Worm (Caenorhabditis elegans) whole organism, L1 larva: ENCODE data around the gene Y40C5A.4.

Experiments
- C16A3.4 ChIP-seq: fragments of 150-350 bp; optimal IDR thresholded peaks from 2 replicates; lab custom pipeline; 2014; ENCODE audit warnings: missing biosample characterization, missing genetic modification characterization
- F16B12.6 ChIP-seq: fragments of 150-350 bp; optimal IDR thresholded peaks from 2 replicates; lab custom pipeline; 2014; ENCODE audit warnings: missing biosample characterization, missing genetic modification characterization
- aha-1 ChIP-seq: fragments of 150-350 bp; optimal IDR thresholded peaks from 2 replicates; lab custom pipeline; 2014; ENCODE audit warnings: missing biosample characterization, missing genetic modification characterization
- alr-1 ChIP-seq: fragments of 200-800 bp; sonication (Bioruptor generic); optimal IDR thresholded peaks from 2 replicates; lab custom pipeline; 2018; ENCODE audit warnings: borderline replicate concordance, mild to moderate bottlenecking, missing genetic modification characterization, missing compliant biosample characterization
- aly-2 ChIP-seq: fragments of 150-350 bp; optimal IDR thresholded peaks from 2 replicates; lab custom pipeline; 2014; ENCODE audit warnings: missing biosample characterization, missing genetic modification characterization
- ama-1 ChIP-seq: fragments of 150-350 bp; optimal IDR thresholded peaks from 2 replicates; lab custom pipeline; 2014
- ceh-8 ChIP-seq: fragments of 200-800 bp; sonication (Bioruptor generic); optimal IDR thresholded peaks from 2 replicates; lab custom pipeline; 2018; ENCODE audit warnings: mild to moderate bottlenecking, missing genetic modification characterization, moderate library complexity, missing compliant biosample characterization
- ceh-82 ChIP-seq, 3 experiments: fragments of 150-350 bp in 1 of 3; sonication (generic microtip) in 2 of 3; optimal IDR thresholded peaks; 2 replicates each; lab custom pipeline; 2014 to 2017; ENCODE audit warnings: missing biosample characterization in 3 of 3, missing genetic modification characterization in 3 of 3
- dsc-1 ChIP-seq: sonication (generic microtip); optimal IDR thresholded peaks from 2 replicates; lab custom pipeline; 2016; ENCODE audit warnings: mild to moderate bottlenecking, missing genetic modification characterization, missing compliant biosample characterization
- efl-1 ChIP-seq, 4 experiments: fragments of 150-350 bp; optimal IDR thresholded peaks in 3 of 4; peaks in 1 of 4; 1 replicate in 1 of 4; 2 replicates in 3 of 4; lab custom pipeline; 2014; ENCODE audit warnings: missing biosample characterization in 2 of 4, missing genetic modification characterization in 2 of 4, missing genetic modification reagents in 2 of 4
- elt-2 ChIP-seq: sonication (generic microtip); optimal IDR thresholded peaks from 2 replicates; lab custom pipeline; 2016; ENCODE audit warnings: missing genetic modification characterization, mild to moderate bottlenecking, inconsistent platforms, missing compliant biosample characterization, missing genetic modification reagents
- ets-5 ChIP-seq: fragments of 200-800 bp; sonication (Bioruptor generic); IDR thresholded peaks from 2 replicates; pipeline ENCODE4 v1.3.6; 2022; ENCODE audit warnings: missing genetic modification characterization, missing compliant biosample characterization
- fkh-10 ChIP-seq: sonication (generic microtip); optimal IDR thresholded peaks from 2 replicates; lab custom pipeline; 2017; ENCODE audit warnings: missing biosample characterization, missing genetic modification reagents, missing genetic modification characterization
- fkh-4 ChIP-seq: sonication (generic microtip); optimal IDR thresholded peaks from 2 replicates; lab custom pipeline; 2016; ENCODE audit warnings: missing compliant biosample characterization, missing genetic modification characterization, borderline replicate concordance
- fkh-8 ChIP-seq: sonication (generic microtip); optimal IDR thresholded peaks from 2 replicates; lab custom pipeline; 2016; ENCODE audit warnings: mild to moderate bottlenecking, missing genetic modification characterization, missing compliant biosample characterization
- fos-1 ChIP-seq: fragments of 150-350 bp; optimal IDR thresholded peaks from 2 replicates; lab custom pipeline; 2014; ENCODE audit warnings: missing biosample characterization, missing genetic modification characterization
- grh-1 ChIP-seq: fragments of 200-800 bp; sonication (Bioruptor generic); IDR thresholded peaks from 2 replicates; pipeline ENCODE4 v1.3.6; 2022; ENCODE audit warnings: missing genetic modification reagents, missing genetic modification characterization, missing compliant biosample characterization
- hpl-2 ChIP-seq: fragments of 150-350 bp; optimal IDR thresholded peaks from 2 replicates; lab custom pipeline; 2014; ENCODE audit warnings: missing biosample characterization, missing genetic modification reagents, missing genetic modification characterization
- jun-1 ChIP-seq: fragments of 150-350 bp; optimal IDR thresholded peaks from 2 replicates; lab custom pipeline; 2014; ENCODE audit warnings: missing biosample characterization, missing genetic modification reagents, missing genetic modification characterization
- lin-13 ChIP-seq: fragments of 150-350 bp; optimal IDR thresholded peaks from 2 replicates; lab custom pipeline; 2014; ENCODE audit warnings: missing biosample characterization, missing genetic modification reagents, missing genetic modification characterization
- lin-35 ChIP-seq, 2 experiments: fragments of 150-350 bp; optimal IDR thresholded peaks; 2 replicates each; lab custom pipeline; 2014; ENCODE audit warnings: missing biosample characterization in 2 of 2, missing genetic modification characterization in 2 of 2, missing genetic modification reagents in 2 of 2
- mef-2 ChIP-seq: fragments of 150-350 bp; optimal IDR thresholded peaks from 2 replicates; lab custom pipeline; 2014; ENCODE audit warnings: missing biosample characterization, missing genetic modification characterization
- mep-1 ChIP-seq: fragments of 150-350 bp; optimal IDR thresholded peaks from 2 replicates; lab custom pipeline; 2014; ENCODE audit warnings: missing biosample characterization, missing genetic modification characterization
- nhr-11 ChIP-seq: fragments of 150-350 bp; optimal IDR thresholded peaks from 2 replicates; lab custom pipeline; 2014; ENCODE audit warnings: missing biosample characterization, missing genetic modification characterization
- nhr-12 ChIP-seq: sonication (generic microtip); optimal IDR thresholded peaks from 2 replicates; lab custom pipeline; 2017; ENCODE audit warnings: missing biosample characterization, missing genetic modification characterization
- nhr-20 ChIP-seq: sonication (generic microtip); optimal IDR thresholded peaks from 2 replicates; lab custom pipeline; 2016; ENCODE audit warnings: mild to moderate bottlenecking, missing genetic modification characterization, missing compliant biosample characterization
- nhr-237 ChIP-seq: fragments of 150-350 bp; optimal IDR thresholded peaks from 2 replicates; lab custom pipeline; 2014; ENCODE audit warnings: missing biosample characterization, missing genetic modification characterization
- nhr-28 ChIP-seq: fragments of 150-350 bp; optimal IDR thresholded peaks from 2 replicates; lab custom pipeline; 2014; ENCODE audit warnings: missing biosample characterization, missing genetic modification characterization
- nhr-47 ChIP-seq: sonication (generic microtip); optimal IDR thresholded peaks from 2 replicates; lab custom pipeline; 2016; ENCODE audit warnings: mild to moderate bottlenecking, missing genetic modification characterization, moderate library complexity, missing compliant biosample characterization
- nhr-71 ChIP-seq: sonication (generic microtip); optimal IDR thresholded peaks from 2 replicates; lab custom pipeline; 2016; ENCODE audit warnings: mild to moderate bottlenecking, missing genetic modification characterization, moderate library complexity, missing compliant biosample characterization
- nhr-85 ChIP-seq: sonication (generic microtip); peaks from one replicate; lab custom pipeline; 2016; ENCODE audit warnings: missing genetic modification characterization, inconsistent platforms, missing compliant biosample characterization
- nhr-90 ChIP-seq: sonication (generic microtip); optimal IDR thresholded peaks from 2 replicates; lab custom pipeline; 2016; ENCODE audit warnings: mild to moderate bottlenecking, missing genetic modification characterization, missing compliant biosample characterization; ENCODE audit not compliant: poor library complexity
- pax-3 ChIP-seq: fragments of 200-800 bp; sonication (Bioruptor generic); optimal IDR thresholded peaks from 2 replicates; lab custom pipeline; 2018; ENCODE audit warnings: mild to moderate bottlenecking, missing genetic modification characterization, moderate library complexity, missing compliant biosample characterization
- pqm-1 ChIP-seq: sonication (generic microtip); optimal IDR thresholded peaks from 3 replicates; lab custom pipeline; 2017; ENCODE audit warnings: missing biosample characterization, missing genetic modification characterization
- sup-37 ChIP-seq: fragments of 200-800 bp; sonication (Bioruptor generic); optimal IDR thresholded peaks from 2 replicates; lab custom pipeline; 2018; ENCODE audit warnings: mild to moderate bottlenecking, missing genetic modification characterization, missing compliant biosample characterization
- unc-130 ChIP-seq: fragments of 150-350 bp; optimal IDR thresholded peaks from 2 replicates; lab custom pipeline; 2017; ENCODE audit warnings: missing biosample characterization, missing genetic modification characterization, inconsistent platforms
- unc-30 ChIP-seq: sonication (generic microtip); optimal IDR thresholded peaks from 2 replicates; lab custom pipeline; 2017; ENCODE audit warnings: missing biosample characterization, missing genetic modification characterization
- unc-62 ChIP-seq: fragments of 150-350 bp; optimal IDR thresholded peaks from 2 replicates; lab custom pipeline; 2014; ENCODE audit warnings: missing biosample characterization, missing genetic modification reagents, missing genetic modification characterization
- unc-98 ChIP-seq: fragments of 200-800 bp; sonication (Bioruptor generic); IDR thresholded peaks from 2 replicates; pipeline ENCODE4 v1.3.6; 2022; ENCODE audit warnings: missing genetic modification characterization, missing compliant biosample characterization
- vab-15 ChIP-seq: sonication (generic microtip); optimal IDR thresholded peaks from 2 replicates; lab custom pipeline; 2017; ENCODE audit warnings: missing genotype, mild to moderate bottlenecking, missing genetic modification characterization, missing compliant biosample characterization
- ztf-11 ChIP-seq, 2 experiments: sonication (generic microtip); optimal IDR thresholded peaks; 2 replicates each; lab custom pipeline; 2016 to 2017; ENCODE audit warnings: missing genetic modification characterization in 2 of 2, missing biosample characterization in 1 of 2, missing compliant biosample characterization in 1 of 2

Y40C5A.4 gene

ce11 chrIV:7338042-7338441, 26.9 kb downstream of the Y40C5A.4 start:
- no peak for TF ChIP-seq ceh-8 (GFP tag; lab: Kevin White, UChicago)
- no peak for TF ChIP-seq alr-1 (tag; lab: Kevin White, UChicago)
- no peak for TF ChIP-seq unc-130 (tag; lab: Kevin White, UChicago)
- TF ChIP-seq ceh-82 (tag; optimal IDR thresholded peaks at IDR 0.05; lab: Kevin White, UChicago) = no peak
- no peak for TF ChIP-seq nhr-90
- no peak for TF ChIP-seq nhr-237 (tag; lab: Kevin White, UChicago)
- no peak for TF ChIP-seq fkh-4 (tag; lab: Kevin White, UChicago)
- no peak for TF ChIP-seq C16A3.4 (tag; lab: Kevin White, UChicago)
- TF ChIP-seq fkh-8 (tag; lab: Kevin White, UChicago) = no peak
- TF ChIP-seq hpl-2 = no peak
- TF ChIP-seq grh-1 (GFP tag; lab: Robert Waterston, UW) = no peak
- no peak for TF ChIP-seq lin-35 (GFP tag; optimal IDR thresholded peaks at IDR 0.05; lab: Kevin White, UChicago)
- TF ChIP-seq ztf-11 (tag; optimal IDR thresholded peaks at IDR 0.05; lab: Kevin White, UChicago) = no peak
- TF ChIP-seq vab-15 (tag; lab: Kevin White, UChicago) = no peak
- TF ChIP-seq ama-1 (lab: Kevin White, UChicago) = no peak
- TF ChIP-seq fkh-10 (GFP tag; lab: Kevin White, UChicago) = no peak
- TF ChIP-seq, all 84 proteins: peak for 0

ce11 chrIV:7332695-7333094, 32.2 kb downstream of the Y40C5A.4 start, which contains the start of gene ocr-4:
TSS of gene ocr-4 (minus strand) at chrIV:7332795.
- TF ChIP-seq nhr-12 = no peak
- no peak for TF ChIP-seq nhr-20 (tag; lab: Kevin White, UChicago)
- no peak for TF ChIP-seq unc-98 (GFP tag; lab: Robert Waterston, UW)
- no peak for TF ChIP-seq F16B12.6 (tag; lab: Kevin White, UChicago)
- no peak for TF ChIP-seq unc-30 (tag; lab: Kevin White, UChicago)
- TF ChIP-seq lin-13 (GFP tag; lab: Kevin White, UChicago) = no peak
- no peak for TF ChIP-seq elt-2 (tag; lab: Kevin White, UChicago)
- no peak for TF ChIP-seq nhr-71 (tag; lab: Kevin White, UChicago)
- no peak for TF ChIP-seq nhr-237 (tag; lab: Kevin White, UChicago)
- no peak for TF ChIP-seq hpl-2
- TF ChIP-seq alr-1 (tag; lab: Kevin White, UChicago) = no peak
- TF ChIP-seq aly-2 (tag; lab: Kevin White, UChicago) = no peak
- TF ChIP-seq fos-1 (tag; lab: Kevin White, UChicago) = no peak
- no peak for TF ChIP-seq pax-3
- no peak for TF ChIP-seq nhr-11 (tag; lab: Kevin White, UChicago)
- no peak for TF ChIP-seq dsc-1 (tag; lab: Kevin White, UChicago)
- TF ChIP-seq nhr-47 (tag; lab: Kevin White, UChicago) = no peak
- TF ChIP-seq ets-5 (GFP tag; lab: Robert Waterston, UW) = no peak
- TF ChIP-seq fkh-10 (GFP tag; lab: Kevin White, UChicago) = no peak

DNA sequence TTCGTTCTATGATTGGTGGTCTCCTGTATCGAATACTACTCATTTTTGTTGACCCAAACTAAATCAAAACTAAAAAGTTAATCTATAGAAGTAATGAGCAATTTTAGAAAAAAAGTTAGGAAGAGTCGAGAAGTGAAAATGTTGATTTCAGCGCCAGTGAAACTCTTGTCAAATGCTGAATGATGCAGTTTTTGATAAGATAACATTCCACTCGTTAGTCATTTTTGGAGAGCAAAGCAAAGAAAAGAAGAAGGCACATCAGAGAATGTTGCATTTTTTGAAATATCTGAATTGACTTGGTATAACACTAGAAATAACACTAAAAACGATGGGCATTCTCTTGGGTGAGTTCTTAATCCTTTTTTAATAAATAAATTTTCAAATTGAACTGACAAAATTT, 36.0 kb downstream of the Y40C5A.4 start, which contains the start of gene sqst-2:
TSS of gene sqst-2 (minus strand) at position 58 of the 400 bp plus-strand sequence.
- TF ChIP-seq nhr-28 (tag; lab: Kevin White, UChicago) (no peak), efl-1 (optimal IDR thresholded peaks at IDR 0.05; lab: Kevin White, UChicago) (no peak), efl-1 (GFP tag; optimal IDR thresholded peaks at IDR 0.05 in 1 of 2; lab: Kevin White, UChicago) (no peak)

DNA sequence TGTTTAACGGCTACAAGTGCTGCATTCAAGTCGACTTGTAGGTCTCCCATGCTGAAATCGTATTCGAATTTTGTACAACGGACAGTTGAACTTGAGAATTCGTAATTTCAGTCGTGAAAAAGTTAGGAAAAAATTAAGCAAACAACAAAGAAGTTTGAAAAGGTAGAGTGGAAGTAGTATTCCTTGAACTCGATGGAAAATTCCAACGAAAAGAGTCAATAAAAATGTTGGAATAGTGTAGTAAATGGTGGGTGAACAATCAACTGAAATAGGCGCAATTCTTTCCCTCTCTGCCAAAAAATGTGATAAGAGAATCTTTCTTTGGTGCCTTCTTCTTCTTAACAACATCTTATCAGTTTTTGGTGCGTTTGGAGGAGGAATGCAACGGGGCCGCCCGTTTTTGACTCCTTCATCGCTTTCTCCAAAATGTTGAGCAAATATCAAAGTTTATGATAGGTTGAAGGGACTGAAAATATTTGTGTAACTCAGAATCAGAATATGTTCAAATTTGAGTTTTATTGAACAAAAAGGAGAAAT, 38.2 kb downstream of the Y40C5A.4 start, which contains the start of gene ifo-1:
TSS of gene ifo-1 (minus strand) at position 51 of the 537 bp plus-strand sequence.
- TF ChIP-seq aha-1 (tag; lab: Kevin White, UChicago) = no peak
- TF ChIP-seq unc-62 = no peak
- peak in 1 of 2 experiments; percentile 33 for TF ChIP-seq lin-35 (GFP tag; optimal IDR thresholded peaks at IDR 0.05; lab: Kevin White, UChicago)
- no peak for TF ChIP-seq mep-1 (tag; lab: Kevin White, UChicago)
- peak; percentile 70 for TF ChIP-seq pqm-1 (tag; lab: Kevin White, UChicago)
- TF ChIP-seq nhr-20 (tag; lab: Kevin White, UChicago) = peak; percentile 20
- peak; percentile 88 for TF ChIP-seq elt-2 (tag; lab: Kevin White, UChicago)
- TF ChIP-seq jun-1 (tag; lab: Kevin White, UChicago) = no peak
- TF ChIP-seq nhr-12 = no peak
- TF ChIP-seq mef-2 (tag; lab: Kevin White, UChicago) = no peak
- TF ChIP-seq sup-37 (GFP tag; lab: Kevin White, UChicago) = no peak
- TF ChIP-seq nhr-71 (tag; lab: Kevin White, UChicago) = no peak
- no peak for TF ChIP-seq nhr-85 (tag; lab: Kevin White, UChicago)
- TF ChIP-seq nhr-90 = peak; percentile 10
